Fruit fly (Drosophila melanogaster) whole organism, embryonic: Measurements from ENCODE around the gene CG12990.

ENCODE experiments used
- CG14014 ChIP-seq: fragments of 200-800 bp; sonication (Bioruptor generic); IDR thresholded peaks from 2 replicates; pipeline ENCODE4 v1.3.6; 2022; ENCODE audit warnings: missing biosample characterization, missing genetic modification characterization
- CG4707 ChIP-seq: fragments of 200-800 bp; sonication (Bioruptor generic); optimal IDR thresholded peaks from 2 replicates; lab custom pipeline; 2018; ENCODE audit warnings: missing biosample characterization, mild to moderate bottlenecking, missing genetic modification characterization, moderate library complexity
- klu ChIP-seq: fragments of 200-800 bp; sonication (Bioruptor generic); IDR thresholded peaks from 2 replicates; pipeline ENCODE4 v1.3.6; 2022; ENCODE audit warnings: missing biosample characterization, missing genetic modification characterization

DNA sequence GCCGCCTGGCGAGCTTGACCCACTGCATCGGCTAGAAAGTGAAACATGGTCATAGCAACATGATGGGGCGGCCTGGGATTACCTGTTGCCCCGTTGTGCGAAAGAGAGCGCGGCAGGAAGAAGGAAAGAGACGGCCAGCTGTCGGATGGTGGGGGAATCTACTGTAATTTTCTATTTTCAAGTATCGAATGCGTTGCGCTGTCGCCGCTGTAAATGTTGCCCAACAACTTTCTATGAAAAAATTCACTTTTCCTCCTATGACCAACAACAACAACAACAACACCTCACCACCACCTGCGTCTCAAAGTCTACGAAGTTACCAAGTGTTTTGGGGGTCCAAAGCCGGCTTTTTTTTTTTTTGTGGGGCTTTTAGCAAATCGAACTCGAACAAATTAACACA lies 43.3 kb upstream of the CG12990 start:
- TF ChIP-seq CG4707: no peak
- no peak for TF ChIP-seq klu (GFP tag; lab: Robert Waterston, UW)
- TF ChIP-seq CG14014 (GFP tag; lab: Robert Waterston, UW): no peak
